Fruit fly (Drosophila melanogaster) S2 (cell line): ENCODE results near the gene CG31010.

Experiments
- CG8478 ChIP-seq: fragments of >200 bp; optimal IDR thresholded peaks from 2 replicates; lab custom pipeline; 2018
- CTCF ChIP-seq, 2 experiments: fragments of >200 bp; optimal IDR thresholded peaks; 2 replicates each; lab custom pipeline; 2018

Gene CG31010

dm6 chr3R:30718442-30718841, 12.5 kb upstream of the CG31010 start:
- no peak for TF ChIP-seq CTCF (optimal IDR thresholded peaks at IDR 0.05; lab: Kevin White, UChicago)
- no peak for TF ChIP-seq CG8478 (lab: Kevin White, UChicago)

- TF ChIP-seq CG8478 (lab: Kevin White, UChicago): no peak
- no peak for TF ChIP-seq CTCF (optimal IDR thresholded peaks at IDR 0.05; lab: Kevin White, UChicago)
Measured at dm6 chr3R:30714395-30714794, 8.5 kb upstream of the CG31010 start.

dm6 chr3R:30710442-30710841, 4.5 kb upstream of the CG31010 start:
- no peak for TF ChIP-seq CG8478 (lab: Kevin White, UChicago)
- TF ChIP-seq CTCF (optimal IDR thresholded peaks at IDR 0.05; lab: Kevin White, UChicago): no peak

- TF ChIP-seq CTCF (optimal IDR thresholded peaks at IDR 0.05; lab: Kevin White, UChicago) (no peak), CG8478 (lab: Kevin White, UChicago) (no peak)
Measured at dm6 chr3R:30709270-30709669, 3.3 kb upstream of the CG31010 start.

- TF ChIP-seq CG8478 (lab: Kevin White, UChicago): no peak
- no peak for TF ChIP-seq CTCF (optimal IDR thresholded peaks at IDR 0.05; lab: Kevin White, UChicago)
Measured at dm6 chr3R:30699165-30699564, 6.8 kb downstream of the CG31010 start.

dm6 chr3R:30697038-30697437, 8.9 kb downstream of the CG31010 start, which contains the start of gene Pka-C2:
Gene Pka-C2 (minus strand): TSS chr3R:30697138.
- TF ChIP-seq CTCF (optimal IDR thresholded peaks at IDR 0.05; lab: Kevin White, UChicago): no peak
- TF ChIP-seq CG8478 (lab: Kevin White, UChicago): no peak

- TF ChIP-seq CG8478 (lab: Kevin White, UChicago) (no peak), CTCF (optimal IDR thresholded peaks at IDR 0.05; lab: Kevin White, UChicago) (no peak)
Measured at dm6 chr3R:30695398-30695797, 10.5 kb downstream of the CG31010 start, which contains the start of gene CG12069. Gene CG12069 (minus strand): TSS chr3R:30695498.

- TF ChIP-seq CG8478 (lab: Kevin White, UChicago): no peak
Measured at dm6 chr3R:30690251-30690650, 15.7 kb downstream of the CG31010 start, which contains the start of gene Spn100A. Gene Spn100A (plus strand): TSS chr3R:30690642.

- no peak for TF ChIP-seq CG8478 (lab: Kevin White, UChicago)
- no peak for TF ChIP-seq CTCF (optimal IDR thresholded peaks at IDR 0.05; lab: Kevin White, UChicago)
Measured at dm6 chr3R:30689653-30690052, 16.3 kb downstream of the CG31010 start.
